Fruit fly (Drosophila melanogaster) whole organism, embryonic: Measurements from ENCODE around the gene Ir75d.

Experiments used
- CG7357 ChIP-seq: fragments of 200-800 bp; sonication (Bioruptor generic); IDR thresholded peaks from 3 replicates; pipeline ENCODE4 v1.3.6; 2022; ENCODE audit warnings: missing biosample characterization, missing genetic modification characterization
- CG8359 ChIP-seq: fragments of 200-800 bp; sonication (Bioruptor generic); optimal IDR thresholded peaks from 2 replicates; lab custom pipeline; 2017; ENCODE audit warnings: missing biosample characterization, mild to moderate bottlenecking, missing genetic modification characterization, borderline replicate concordance
- D19B ChIP-seq: fragments of 200-800 bp; sonication (Bioruptor generic); optimal IDR thresholded peaks from 2 replicates; lab custom pipeline; 2017; ENCODE audit warnings: missing biosample characterization, mild to moderate bottlenecking, missing genetic modification characterization
- Elba2 ChIP-seq: fragments of 200-800 bp; sonication (Bioruptor generic); optimal IDR thresholded peaks from 3 replicates; lab custom pipeline; 2016; ENCODE audit warnings: missing biosample characterization, missing genetic modification characterization
- Ets65A ChIP-seq: fragments of 200-800 bp; sonication (Bioruptor generic); peaks from one replicate; lab custom pipeline; 2016; ENCODE audit warnings: missing biosample characterization, missing genetic modification characterization
- HLH4C ChIP-seq: fragments of 200-800 bp; sonication (Bioruptor generic); IDR thresholded peaks from 3 replicates; pipeline ENCODE4 v1.3.6; 2022; ENCODE audit warnings: missing biosample characterization, missing genetic modification characterization; ENCODE audit not compliant: partially characterized antibody
- Hmx ChIP-seq: fragments of 200-800 bp; sonication (Bioruptor generic); optimal IDR thresholded peaks from 2 replicates; lab custom pipeline; 2016; ENCODE audit warnings: missing biosample characterization, missing genetic modification characterization
- croc ChIP-seq: fragments of 200-800 bp; sonication (Bioruptor generic); conservative IDR thresholded peaks from 3 replicates; pipeline ENCODE4 v1.3.6; 2022; ENCODE audit warnings: missing biosample characterization, missing genetic modification characterization
- crol ChIP-seq: fragments of 200-800 bp; sonication (Bioruptor generic); IDR thresholded peaks from 2 replicates; pipeline ENCODE4 v1.3.6; 2022; ENCODE audit warnings: missing biosample characterization, missing genetic modification characterization
- danr ChIP-seq: fragments of 200-800 bp; sonication (Bioruptor generic); IDR thresholded peaks from 2 replicates; pipeline ENCODE4 v1.3.6; 2022; ENCODE audit warnings: missing biosample characterization, missing genetic modification characterization
- gsb ChIP-seq: fragments of 200-800 bp; sonication (Bioruptor generic); IDR thresholded peaks from 2 replicates; pipeline ENCODE4 v1.3.6; 2022; ENCODE audit warnings: missing biosample characterization, missing genetic modification characterization
- kah ChIP-seq: fragments of 200-800 bp; sonication (Bioruptor generic); optimal IDR thresholded peaks from 2 replicates; lab custom pipeline; 2018; ENCODE audit warnings: missing biosample characterization, mild to moderate bottlenecking, missing genetic modification characterization
- pros ChIP-seq: fragments of 200-800 bp; sonication (Bioruptor generic); optimal IDR thresholded peaks from 3 replicates; lab custom pipeline; 2019; ENCODE audit warnings: missing biosample characterization, mild to moderate bottlenecking, missing genetic modification characterization, moderate library complexity

- TF ChIP-seq CG8359 = no peak
- TF ChIP-seq danr = no peak
- TF ChIP-seq HLH4C (GFP tag; lab: Robert Waterston, UW) = no peak
- no peak for TF ChIP-seq D19B (GFP tag; lab: Kevin White, UChicago)
- TF ChIP-seq kah (GFP tag; lab: Kevin White, UChicago) = peak; percentile 5
- no peak for TF ChIP-seq pros
- peak; percentile 33 for TF ChIP-seq Hmx
- TF ChIP-seq croc (GFP tag; lab: Robert Waterston, UW) = no peak
- peak; percentile 77 for TF ChIP-seq crol
- peak; percentile 95 for TF ChIP-seq Ets65A (GFP tag; lab: Kevin White, UChicago)
- TF ChIP-seq CG7357 (GFP tag; lab: Robert Waterston, UW) = no peak
- TF ChIP-seq Elba2 = no peak
- TF ChIP-seq gsb = no peak
Observed at dm6 chr3L:18869035-18869826, 41.8 kb downstream of the Ir75d start, which contains the start of gene Grx1.
